Fruit fly (Drosophila melanogaster) whole organism, embryonic: ENCODE results near the gene CHES-1-like.
A peak's percentile ranks its signal among the peaks of the same experiment; 100 is the strongest.

ENCODE experiments used
- CG11456 ChIP-seq: fragments of 200-800 bp; sonication (Bioruptor generic); IDR thresholded peaks from 3 replicates; pipeline ENCODE4 v1.3.6; 2022; ENCODE audit warnings: missing biosample characterization, missing genetic modification characterization
- CG11723 ChIP-seq: fragments of 200-800 bp; sonication (Bioruptor generic); optimal IDR thresholded peaks from 2 replicates; lab custom pipeline; 2017; ENCODE audit warnings: missing biosample characterization, mild to moderate bottlenecking, missing genetic modification characterization
- CG12071 ChIP-seq: fragments of 200-800 bp; sonication (Bioruptor generic); optimal IDR thresholded peaks from 3 replicates; lab custom pipeline; 2018; ENCODE audit warnings: missing biosample characterization, mild to moderate bottlenecking, missing genetic modification characterization
- CG12942 ChIP-seq: fragments of 200-800 bp; sonication (Bioruptor generic); optimal IDR thresholded peaks from 3 replicates; lab custom pipeline; 2016; ENCODE audit warnings: missing biosample characterization, missing genetic modification characterization
- CG13123 ChIP-seq: fragments of 200-800 bp; sonication (Bioruptor generic); optimal IDR thresholded peaks from 2 replicates; lab custom pipeline; 2016; ENCODE audit warnings: missing biosample characterization, missing genetic modification characterization
- CG13287 ChIP-seq: fragments of 200-800 bp; sonication (Bioruptor generic); IDR thresholded peaks from 2 replicates; pipeline ENCODE4 v1.3.6; 2022; ENCODE audit warnings: missing biosample characterization, missing genetic modification characterization; ENCODE audit not compliant: partially characterized antibody
- CG15073 ChIP-seq: fragments of 200-800 bp; sonication (Bioruptor generic); optimal IDR thresholded peaks from 2 replicates; lab custom pipeline; 2016; ENCODE audit warnings: missing biosample characterization, missing genetic modification characterization
- CG15479 ChIP-seq: fragments of 200-800 bp; sonication (Bioruptor generic); optimal IDR thresholded peaks from 3 replicates; lab custom pipeline; 2019; ENCODE audit warnings: missing biosample characterization, mild to moderate bottlenecking, missing genetic modification characterization, moderate library complexity
- CG15514 ChIP-seq: fragments of 200-800 bp; sonication (Bioruptor generic); optimal IDR thresholded peaks from 3 replicates; lab custom pipeline; 2017; ENCODE audit warnings: missing biosample characterization, missing genetic modification characterization, mild to moderate bottlenecking, moderate library complexity, missing genetic modification reagents
- CG16815 ChIP-seq: fragments of 200-800 bp; sonication (Bioruptor generic); optimal IDR thresholded peaks from 3 replicates; lab custom pipeline; 2017; ENCODE audit warnings: missing biosample characterization, mild to moderate bottlenecking, missing genetic modification characterization
- CG3281 ChIP-seq: fragments of 200-800 bp; sonication (Bioruptor generic); optimal IDR thresholded peaks from 3 replicates; lab custom pipeline; 2017; ENCODE audit warnings: missing biosample characterization, mild to moderate bottlenecking, missing genetic modification characterization
- CG34224 ChIP-seq: fragments of 200-800 bp; sonication (Bioruptor generic); IDR thresholded peaks from 3 replicates; pipeline ENCODE4 v1.3.6; 2022; ENCODE audit warnings: missing biosample characterization, missing genetic modification characterization; ENCODE audit not compliant: partially characterized antibody
- CG3995 ChIP-seq: fragments of 200-800 bp; sonication (Bioruptor generic); optimal IDR thresholded peaks from 3 replicates; lab custom pipeline; 2016; ENCODE audit warnings: missing biosample characterization, missing genetic modification characterization
- CG4854 ChIP-seq: fragments of 200-800 bp; sonication (Bioruptor generic); optimal IDR thresholded peaks from 2 replicates; lab custom pipeline; 2016; ENCODE audit warnings: missing biosample characterization, missing genetic modification characterization, inconsistent platforms
- CG7357 ChIP-seq: fragments of 200-800 bp; sonication (Bioruptor generic); IDR thresholded peaks from 3 replicates; pipeline ENCODE4 v1.3.6; 2022; ENCODE audit warnings: missing biosample characterization, missing genetic modification characterization
- CG7786 ChIP-seq: fragments of 200-800 bp; sonication (Bioruptor generic); optimal IDR thresholded peaks from 2 replicates; lab custom pipeline; 2016; ENCODE audit warnings: missing biosample characterization, missing genetic modification characterization
- CHES-1-like ChIP-seq: fragments of 200-800 bp; sonication (Bioruptor generic); optimal IDR thresholded peaks from 2 replicates; lab custom pipeline; 2016; ENCODE audit warnings: missing biosample characterization, missing genetic modification characterization
- CTCF ChIP-seq: fragments of 200-800 bp; sonication (Bioruptor generic); optimal IDR thresholded peaks from 2 replicates; lab custom pipeline; 2017; ENCODE audit warnings: missing biosample characterization, mild to moderate bottlenecking, missing genetic modification characterization, moderate library complexity
- Eip74EF ChIP-seq, 2 experiments: fragments of 200-800 bp in 1 of 2; fragments of >200 bp in 1 of 2; sonication (Bioruptor generic) in 1 of 2; optimal IDR thresholded peaks; 2 replicates each; lab custom pipeline; 2017 to 2019; ENCODE audit warnings: missing biosample characterization in 2 of 2, missing genetic modification characterization in 2 of 2, mild to moderate bottlenecking in 1 of 2, moderate library complexity in 1 of 2
- Fer3 ChIP-seq: fragments of 200-800 bp; sonication (Bioruptor generic); optimal IDR thresholded peaks from 2 replicates; lab custom pipeline; 2018; ENCODE audit warnings: missing biosample characterization, mild to moderate bottlenecking, missing genetic modification characterization, moderate library complexity
- Hmx ChIP-seq: fragments of 200-800 bp; sonication (Bioruptor generic); optimal IDR thresholded peaks from 2 replicates; lab custom pipeline; 2016; ENCODE audit warnings: missing biosample characterization, missing genetic modification characterization
- Mad ChIP-seq: fragments of 200-800 bp; sonication (Bioruptor generic); optimal IDR thresholded peaks from 2 replicates; lab custom pipeline; 2016; ENCODE audit warnings: missing biosample characterization, missing genetic modification characterization
- Max ChIP-seq: fragments of 200-800 bp; sonication (Bioruptor generic); optimal IDR thresholded peaks from 2 replicates; lab custom pipeline; 2016; ENCODE audit warnings: missing biosample characterization, mild to moderate bottlenecking, missing genetic modification characterization
- Oaz ChIP-seq: fragments of 200-800 bp; sonication (Bioruptor generic); IDR thresholded peaks from 2 replicates; pipeline ENCODE4 v1.3.6; 2022; ENCODE audit warnings: missing biosample characterization, missing genetic modification characterization
- Side ChIP-seq: fragments of 200-800 bp; sonication (Bioruptor generic); optimal IDR thresholded peaks from 2 replicates; lab custom pipeline; 2016; ENCODE audit warnings: missing biosample characterization, missing genetic modification characterization
- Tbp ChIP-seq: fragments of >200 bp; optimal IDR thresholded peaks from 2 replicates; lab custom pipeline; 2018; ENCODE audit warnings: missing biosample characterization, missing genetic modification characterization
- Trl ChIP-seq, 3 experiments: fragments of >200 bp in 2 of 3; fragments of 200-800 bp in 1 of 3; sonication (Bioruptor generic) in 1 of 3; optimal IDR thresholded peaks; 2 replicates in 1 of 3; 3 replicates in 2 of 3; lab custom pipeline; 2016 to 2017; ENCODE audit warnings: missing biosample characterization in 1 of 3, missing genetic modification characterization in 1 of 3
- Vsx1 ChIP-seq: fragments of 200-800 bp; sonication (Bioruptor generic); optimal IDR thresholded peaks from 2 replicates; lab custom pipeline; 2017; ENCODE audit warnings: missing biosample characterization, mild to moderate bottlenecking, missing genetic modification characterization, missing genetic modification reagents
- crc ChIP-seq: fragments of 200-800 bp; sonication (Bioruptor generic); optimal IDR thresholded peaks from 2 replicates; lab custom pipeline; 2016; ENCODE audit warnings: missing biosample characterization, missing genetic modification characterization
- danr ChIP-seq: fragments of 200-800 bp; sonication (Bioruptor generic); IDR thresholded peaks from 2 replicates; pipeline ENCODE4 v1.3.6; 2022; ENCODE audit warnings: missing biosample characterization, missing genetic modification characterization
- dm ChIP-seq: fragments of 200-800 bp; sonication (Bioruptor generic); optimal IDR thresholded peaks from 3 replicates; lab custom pipeline; 2016; ENCODE audit warnings: missing biosample characterization, missing genetic modification characterization
- emc ChIP-seq: fragments of 200-800 bp; sonication (Bioruptor generic); optimal IDR thresholded peaks from 2 replicates; lab custom pipeline; 2016; ENCODE audit warnings: missing biosample characterization, missing genetic modification characterization
- ems ChIP-seq: fragments of 200-800 bp; sonication (Bioruptor generic); optimal IDR thresholded peaks from 3 replicates; lab custom pipeline; 2016; ENCODE audit warnings: missing biosample characterization, missing genetic modification characterization
- fd102C ChIP-seq: fragments of 200-800 bp; sonication (Bioruptor generic); optimal IDR thresholded peaks from 2 replicates; lab custom pipeline; 2018; ENCODE audit warnings: missing biosample characterization, mild to moderate bottlenecking, missing genetic modification characterization, moderate library complexity
- fd96Cb ChIP-seq: fragments of 200-800 bp; sonication (Bioruptor generic); optimal IDR thresholded peaks from 2 replicates; lab custom pipeline; 2018; ENCODE audit warnings: missing biosample characterization, mild to moderate bottlenecking, missing genetic modification characterization, moderate library complexity
- gem ChIP-seq: fragments of 200-800 bp; sonication (Bioruptor generic); optimal IDR thresholded peaks from 2 replicates; lab custom pipeline; 2019; ENCODE audit warnings: missing biosample characterization, mild to moderate bottlenecking, missing genetic modification characterization, moderate library complexity
- gsb-n ChIP-seq: fragments of 200-800 bp; sonication (Bioruptor generic); optimal IDR thresholded peaks from 3 replicates; lab custom pipeline; 2018; ENCODE audit warnings: missing biosample characterization, mild to moderate bottlenecking, missing genetic modification characterization
- onecut ChIP-seq: fragments of 200-800 bp; sonication (Bioruptor generic); IDR thresholded peaks from 2 replicates; pipeline ENCODE4 v1.3.6; 2022; ENCODE audit warnings: missing biosample characterization, missing genetic modification characterization
- pfk ChIP-seq: fragments of 200-800 bp; sonication (Bioruptor generic); optimal IDR thresholded peaks from 2 replicates; lab custom pipeline; 2018; ENCODE audit warnings: missing biosample characterization, mild to moderate bottlenecking, missing genetic modification characterization, moderate library complexity
- scrt ChIP-seq: fragments of 200-800 bp; sonication (Bioruptor generic); optimal IDR thresholded peaks from 2 replicates; lab custom pipeline; 2018; ENCODE audit warnings: missing biosample characterization, mild to moderate bottlenecking, missing genetic modification characterization, moderate library complexity
- sd ChIP-seq: fragments of 200-800 bp; sonication (Bioruptor generic); optimal IDR thresholded peaks from 3 replicates; lab custom pipeline; 2018; ENCODE audit warnings: missing biosample characterization, mild to moderate bottlenecking, missing genetic modification characterization, moderate library complexity
- sisA ChIP-seq: fragments of 200-800 bp; sonication (Bioruptor generic); IDR thresholded peaks from 2 replicates; pipeline ENCODE4 v1.3.6; 2022; ENCODE audit warnings: missing biosample characterization, missing genetic modification characterization
- slbo ChIP-seq: fragments of 200-800 bp; sonication (Bioruptor generic); IDR thresholded peaks from 2 replicates; pipeline ENCODE4 v1.3.6; 2022; ENCODE audit warnings: missing biosample characterization, missing genetic modification characterization
- unc-4 ChIP-seq: fragments of 200-800 bp; sonication (Bioruptor generic); IDR thresholded peaks from 2 replicates; pipeline ENCODE4 v1.3.6; 2022; ENCODE audit warnings: missing biosample characterization, missing genetic modification characterization; ENCODE audit not compliant: partially characterized antibody
- unpg ChIP-seq: fragments of 200-800 bp; sonication (Bioruptor generic); optimal IDR thresholded peaks from 3 replicates; lab custom pipeline; 2018; ENCODE audit warnings: missing biosample characterization, mild to moderate bottlenecking, missing genetic modification characterization, moderate library complexity
- usp ChIP-seq: fragments of >200 bp; optimal IDR thresholded peaks from 2 replicates; lab custom pipeline; 2017; ENCODE audit warnings: missing biosample characterization, missing genetic modification characterization
- vnd ChIP-seq: fragments of 200-800 bp; sonication (Bioruptor generic); IDR thresholded peaks from 3 replicates; pipeline ENCODE4 v1.3.6; 2022; ENCODE audit warnings: missing biosample characterization, missing genetic modification characterization; ENCODE audit not compliant: partially characterized antibody
- zf30C ChIP-seq: fragments of 200-800 bp; sonication (Bioruptor generic); optimal IDR thresholded peaks from 3 replicates; lab custom pipeline; 2018; ENCODE audit warnings: missing biosample characterization, mild to moderate bottlenecking, missing genetic modification characterization

The CHES-1-like gene

dm6 chrX:7691947-7692739, 17.0 kb downstream of the CHES-1-like start (continued):
- TF ChIP-seq Oaz (peak; percentile 53; the same call in 1 of the 2 replicates), pfk (peak; percentile 4), fd96Cb (tag; lab: Kevin White, UChicago) (peak; percentile 59), Side (GFP tag; lab: Kevin White, UChicago) (peak; percentile 32), emc (GFP tag; lab: Kevin White, UChicago) (peak; percentile 63), slbo (peak; percentile 84), danr (GFP tag; lab: Robert Waterston, UW) (0 out of 2 replicates have a peak, but pooled peaks have one; percentile 8), CG3281 (peak; percentile 87), Eip74EF (GFP tag; optimal IDR thresholded peaks at IDR 0.05; lab: Kevin White, UChicago) (peak in 1 of 2 experiments; percentile 55), CG11456 (peak; percentile 57; the same call in 1 of the 3 replicates), Vsx1 (GFP tag; lab: Kevin White, UChicago) (peak; percentile 19), CG12071 (GFP tag; lab: Kevin White, UChicago) (peak; percentile 39), CG4854 (peak; percentile 75), CG16815 (peak; percentile 33), Hmx (peak; percentile 31), usp (no peak), CG7357 (peak; percentile 40; the same call in 1 of the 3 replicates), vnd (no peak), dm (peak; percentile 35), Fer3 (tag; lab: Kevin White, UChicago) (peak; percentile 82), CG15514 (peak; percentile 52), CHES-1-like (GFP tag; lab: Kevin White, UChicago) (peak; percentile 95), Trl (optimal IDR thresholded peaks at IDR 0.05; lab: Kevin White, UChicago) (peak; percentile 93 to 98), Trl (GFP tag; optimal IDR thresholded peaks at IDR 0.05; lab: Kevin White, UChicago) (peak; percentile 44), CG34224 (no peak), Mad (GFP tag; lab: Kevin White, UChicago) (peak; percentile 41), unpg (GFP tag; lab: Kevin White, UChicago) (peak; percentile 80), Tbp (GFP tag; lab: Kevin White, UChicago) (no peak), CG13123 (GFP tag; lab: Kevin White, UChicago) (no peak), CG15073 (GFP tag; lab: Kevin White, UChicago) (no peak), ems (GFP tag; lab: Kevin White, UChicago) (peak; percentile 59), sd (tag; lab: Kevin White, UChicago) (peak; percentile 78), scrt (GFP tag; lab: Kevin White, UChicago) (peak; percentile 54), CG15479 (GFP tag; lab: Kevin White, UChicago) (no peak), CG3995 (GFP tag; lab: Kevin White, UChicago) (peak; percentile 4), crc (peak; percentile 17), CTCF (GFP tag; lab: Kevin White, UChicago) (no peak), gem (peak; percentile 88), zf30C (GFP tag; lab: Kevin White, UChicago) (peak; percentile 78), sisA (peak; percentile 60), fd102C (no peak), CG12942 (GFP tag; lab: Kevin White, UChicago) (peak; percentile 51), unc-4 (0 out of 2 replicates have a peak, but pooled peaks have one; percentile 13), CG7786 (GFP tag; lab: Kevin White, UChicago) (peak; percentile 69), gsb-n (tag; lab: Kevin White, UChicago) (peak; percentile 44), CG13287 (GFP tag; lab: Robert Waterston, UW) (peak; percentile 35; the same call in 1 of the 2 replicates), Max (GFP tag; lab: Kevin White, UChicago) (peak; percentile 77), CG11723 (GFP tag; lab: Kevin White, UChicago) (peak; percentile 50), onecut (GFP tag; lab: Robert Waterston, UW) (peak; percentile 18; the same call in 1 of the 2 replicates)
